Fruit fly (Drosophila melanogaster): ENCODE data around the gene CG15536.

Gene CG15536

DNA sequence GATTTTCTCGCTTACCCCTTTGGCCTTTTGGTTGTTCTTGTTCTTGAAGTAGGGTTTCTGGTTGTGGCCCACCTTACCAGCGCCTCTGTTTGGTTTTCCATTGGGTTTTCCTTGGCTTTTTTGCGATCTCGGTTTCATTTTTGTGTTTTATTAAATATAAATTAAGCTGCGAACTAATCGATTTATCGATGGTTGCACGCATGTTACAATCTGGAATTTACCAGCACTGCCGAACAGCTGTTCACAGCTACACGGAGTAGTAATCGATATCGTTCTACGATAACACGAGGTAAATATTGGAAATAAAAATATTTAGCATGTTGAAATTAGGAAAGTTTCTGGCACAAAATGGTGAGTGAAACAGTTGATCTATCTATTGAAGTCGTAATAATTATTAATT, 1.3 kb downstream of the CG15536 start, which contains the start of the genes CG15535 and mRpS18C:
TSS of gene CG15535 (minus strand) at position 235 of the 400 bp plus-strand sequence.
TSS of gene mRpS18C (plus strand) at position 280 of the 400 bp plus-strand sequence.
- TF ChIP-seq pan (optimal IDR thresholded peaks at IDR 0.05) (no peak), EcR (GFP tag; optimal IDR thresholded peaks at IDR 0.05) (no peak), Dll (optimal IDR thresholded peaks at IDR 0.05) (no peak), psq (optimal IDR thresholded peaks at IDR 0.05) (no peak), CG8478 (optimal IDR thresholded peaks at IDR 0.05) (no peak), usp (GFP tag; optimal IDR thresholded peaks at IDR 0.05) (no peak)

DNA sequence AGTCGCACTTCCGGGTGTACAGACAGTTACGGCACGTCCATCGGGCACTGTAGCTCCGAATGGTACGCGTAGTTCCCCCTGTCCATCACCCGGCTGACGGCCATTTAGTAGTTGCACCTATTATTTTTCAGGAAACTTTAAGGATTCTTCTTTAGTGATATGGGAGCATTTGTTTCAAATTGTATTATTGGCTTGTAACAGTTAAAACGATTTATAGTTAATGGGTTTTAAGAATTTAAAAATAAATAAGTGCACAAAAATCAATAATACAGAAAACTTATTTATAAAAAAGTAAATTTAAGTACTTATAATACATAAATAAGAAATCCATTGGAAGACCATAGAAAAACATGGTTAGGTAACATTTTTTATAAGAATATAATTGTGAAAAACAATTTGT, 2.1 kb downstream of the CG15536 start, which contains the start of the genes CG2217 and CG42740:
TSS of gene CG2217 (minus strand) at position 101 of the 400 bp plus-strand sequence.
TSS of gene CG42740 (minus strand) at position 101 of the 400 bp plus-strand sequence.
- no peak for TF ChIP-seq usp (GFP tag; optimal IDR thresholded peaks at IDR 0.05)
- TF ChIP-seq Dll (optimal IDR thresholded peaks at IDR 0.05) = no peak
- no peak for TF ChIP-seq psq (optimal IDR thresholded peaks at IDR 0.05)
- TF ChIP-seq CG8478 (optimal IDR thresholded peaks at IDR 0.05) = no peak
- no peak for TF ChIP-seq pan (optimal IDR thresholded peaks at IDR 0.05)

DNA sequence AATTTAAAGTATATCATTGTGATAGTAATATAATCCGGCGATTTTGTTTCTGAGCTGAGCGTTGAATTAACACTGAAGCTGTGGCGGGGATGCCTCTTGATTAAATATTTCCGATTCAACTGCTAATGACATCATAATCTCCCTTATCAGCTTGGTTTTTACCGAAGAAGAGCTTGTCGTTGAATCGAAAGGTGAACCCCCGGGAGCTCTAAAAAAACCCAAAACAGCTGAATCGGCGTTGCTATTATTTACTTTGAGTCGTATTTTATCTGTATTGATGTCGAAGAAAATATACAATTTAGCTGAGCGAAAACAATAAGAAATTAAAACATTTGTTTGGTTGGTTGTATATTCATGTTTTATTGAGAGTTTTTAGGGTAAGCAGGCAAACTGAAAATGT, 5.7 kb downstream of the CG15536 start:
- TF ChIP-seq psq (optimal IDR thresholded peaks at IDR 0.05) (no peak), usp (GFP tag; optimal IDR thresholded peaks at IDR 0.05) (no peak), CG8478 (optimal IDR thresholded peaks at IDR 0.05) (no peak), Dll (optimal IDR thresholded peaks at IDR 0.05) (no peak), pan (optimal IDR thresholded peaks at IDR 0.05) (no peak), EcR (GFP tag; optimal IDR thresholded peaks at IDR 0.05) (no peak)

DNA sequence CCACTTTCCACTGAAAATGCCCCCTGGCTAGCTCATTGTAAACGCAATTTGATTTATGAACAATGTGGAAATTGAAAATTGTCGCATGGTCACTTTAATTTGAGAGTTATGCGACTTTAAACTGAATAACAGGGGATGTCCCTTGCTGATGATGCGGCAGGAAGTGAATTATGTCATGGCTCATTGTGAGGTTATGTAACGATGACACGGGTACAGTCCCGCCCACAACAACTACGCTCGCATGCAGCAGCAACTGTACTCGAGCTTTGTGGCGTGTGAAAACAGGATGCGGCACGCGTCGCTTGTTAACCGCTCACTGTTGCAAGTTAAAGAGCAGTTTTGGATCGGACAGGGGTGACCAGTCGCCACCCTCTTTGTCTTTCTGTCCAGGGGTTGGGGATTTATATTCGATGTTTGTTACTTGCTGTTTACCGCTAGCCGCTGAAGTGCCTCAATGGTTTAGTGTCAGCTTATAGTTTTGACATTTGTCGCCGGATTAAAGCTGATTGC, 8.1 kb downstream of the CG15536 start:
- TF ChIP-seq CG8478 (optimal IDR thresholded peaks at IDR 0.05) (no peak), Dll (optimal IDR thresholded peaks at IDR 0.05) (no peak), EcR (GFP tag; optimal IDR thresholded peaks at IDR 0.05) (no peak)

DNA sequence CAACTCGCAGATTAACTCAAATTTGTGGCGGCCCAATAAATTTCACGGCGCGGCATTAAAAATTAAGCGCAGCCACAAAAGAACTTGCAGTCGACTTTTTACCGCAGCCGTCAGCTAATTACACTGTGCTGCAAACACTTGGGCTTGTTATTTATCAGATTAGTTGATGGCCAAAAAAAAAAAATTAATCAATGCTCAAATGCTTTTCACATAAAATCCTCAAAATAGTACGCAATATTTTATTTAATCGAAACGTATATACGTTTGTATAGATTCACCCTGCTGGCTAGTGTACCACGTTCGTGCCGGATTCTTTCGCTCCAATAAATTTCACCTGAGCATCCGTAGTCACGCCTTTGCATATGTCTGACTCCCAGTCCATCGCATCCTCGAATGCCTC, 11.2 kb downstream of the CG15536 start:
- TF ChIP-seq psq (optimal IDR thresholded peaks at IDR 0.05) = no peak
- TF ChIP-seq EcR (GFP tag; optimal IDR thresholded peaks at IDR 0.05) = no peak
- TF ChIP-seq usp (GFP tag; optimal IDR thresholded peaks at IDR 0.05) = no peak
- no peak for TF ChIP-seq CG8478 (optimal IDR thresholded peaks at IDR 0.05)
- TF ChIP-seq pan (optimal IDR thresholded peaks at IDR 0.05) = no peak
- no peak for TF ChIP-seq Dll (optimal IDR thresholded peaks at IDR 0.05)

DNA sequence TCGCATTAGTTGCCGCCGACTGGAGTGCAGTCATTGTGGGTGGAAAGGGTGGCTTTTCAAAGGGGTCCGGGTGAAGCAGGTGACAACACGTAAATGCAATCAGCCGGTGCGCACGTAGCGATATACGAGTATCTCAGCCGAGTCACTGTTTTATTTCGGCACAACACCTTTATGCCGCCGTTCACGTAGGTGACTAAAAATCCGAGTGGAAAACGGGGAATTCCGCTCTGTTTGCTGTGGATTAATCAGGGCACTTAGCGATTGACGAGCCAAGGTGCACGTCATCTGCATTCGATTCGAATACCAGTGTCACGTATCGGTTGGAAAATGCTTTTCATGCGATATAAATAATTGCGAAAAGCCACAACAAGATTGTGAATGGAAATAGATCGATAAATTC, 18.5 kb downstream of the CG15536 start:
- TF ChIP-seq EcR (GFP tag; optimal IDR thresholded peaks at IDR 0.05) (no peak), pan (optimal IDR thresholded peaks at IDR 0.05) (no peak), Dll (optimal IDR thresholded peaks at IDR 0.05) (no peak), CG8478 (optimal IDR thresholded peaks at IDR 0.05) (no peak), usp (GFP tag; optimal IDR thresholded peaks at IDR 0.05) (no peak), psq (optimal IDR thresholded peaks at IDR 0.05) (no peak)

DNA sequence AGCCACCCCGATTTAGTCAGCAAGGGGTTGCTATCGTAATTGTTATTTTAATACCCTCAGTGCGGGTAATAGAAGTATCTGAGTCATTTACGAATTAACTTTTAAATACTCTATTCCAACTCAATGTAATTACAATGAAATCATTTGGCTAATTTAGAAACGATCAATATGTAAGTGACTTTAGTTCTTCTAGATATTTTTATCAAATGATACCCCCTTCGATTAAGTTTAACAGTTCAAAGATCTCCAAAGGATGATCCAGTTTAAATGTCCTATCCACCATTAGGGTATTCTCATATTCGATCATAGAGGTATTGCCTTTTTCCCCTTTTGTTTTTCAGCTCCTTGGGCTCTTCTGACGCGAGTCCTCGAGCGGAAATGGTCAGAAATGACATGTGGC, 31.1 kb downstream of the CG15536 start:
- TF ChIP-seq Dll (optimal IDR thresholded peaks at IDR 0.05) = no peak
- no peak for TF ChIP-seq psq (optimal IDR thresholded peaks at IDR 0.05)
- TF ChIP-seq pan (optimal IDR thresholded peaks at IDR 0.05) = no peak
- no peak for TF ChIP-seq usp (GFP tag; optimal IDR thresholded peaks at IDR 0.05)
- TF ChIP-seq EcR (GFP tag; optimal IDR thresholded peaks at IDR 0.05) = no peak
- no peak for TF ChIP-seq CG8478 (optimal IDR thresholded peaks at IDR 0.05)

DNA sequence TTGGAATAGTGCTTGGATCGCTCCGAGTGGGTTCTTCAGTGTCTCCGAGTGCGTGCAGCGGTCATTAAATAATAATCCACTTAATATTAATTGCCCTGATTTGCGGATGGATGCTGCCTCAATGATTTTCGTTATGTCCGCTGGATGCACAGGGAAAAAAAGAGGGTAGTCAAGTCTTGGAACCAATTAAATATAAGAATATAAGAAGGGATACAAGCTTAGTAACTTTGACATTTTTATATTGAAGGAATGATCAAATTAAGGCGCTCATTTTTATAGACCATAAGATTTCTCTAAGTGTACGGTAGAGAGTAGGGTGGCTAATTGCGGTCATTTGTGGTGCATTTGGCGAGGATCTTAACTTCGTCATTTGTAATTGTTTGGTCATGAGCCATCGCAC, 33.0 kb downstream of the CG15536 start:
- TF ChIP-seq EcR (GFP tag; optimal IDR thresholded peaks at IDR 0.05) = no peak
- no peak for TF ChIP-seq CG8478 (optimal IDR thresholded peaks at IDR 0.05)
- TF ChIP-seq usp (GFP tag; optimal IDR thresholded peaks at IDR 0.05) = no peak
- no peak for TF ChIP-seq Dll (optimal IDR thresholded peaks at IDR 0.05)
- no peak for TF ChIP-seq psq (optimal IDR thresholded peaks at IDR 0.05)
- no peak for TF ChIP-seq pan (optimal IDR thresholded peaks at IDR 0.05)

DNA sequence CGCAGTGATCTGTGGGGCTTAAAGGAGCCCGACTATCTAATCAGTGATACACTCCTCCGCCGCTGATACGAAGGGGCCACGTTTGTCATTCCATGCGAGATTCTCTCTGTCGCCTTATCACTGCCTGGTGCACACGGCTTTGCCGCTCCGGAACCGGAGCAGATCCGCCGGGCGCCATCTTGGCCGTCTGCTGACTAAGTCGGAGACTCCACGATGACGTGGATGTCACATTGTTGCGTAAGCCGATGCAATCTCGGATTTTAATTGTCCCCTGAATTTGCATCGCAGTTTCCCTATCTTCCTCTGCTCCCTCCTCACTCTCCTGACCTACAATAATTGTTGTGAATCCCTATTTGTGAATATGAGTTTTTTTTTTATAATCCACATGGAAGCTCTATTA, 33.9 kb downstream of the CG15536 start:
- no peak for TF ChIP-seq usp (GFP tag; optimal IDR thresholded peaks at IDR 0.05)
- no peak for TF ChIP-seq psq (optimal IDR thresholded peaks at IDR 0.05)
- no peak for TF ChIP-seq CG8478 (optimal IDR thresholded peaks at IDR 0.05)
- TF ChIP-seq Dll (optimal IDR thresholded peaks at IDR 0.05) = no peak

DNA sequence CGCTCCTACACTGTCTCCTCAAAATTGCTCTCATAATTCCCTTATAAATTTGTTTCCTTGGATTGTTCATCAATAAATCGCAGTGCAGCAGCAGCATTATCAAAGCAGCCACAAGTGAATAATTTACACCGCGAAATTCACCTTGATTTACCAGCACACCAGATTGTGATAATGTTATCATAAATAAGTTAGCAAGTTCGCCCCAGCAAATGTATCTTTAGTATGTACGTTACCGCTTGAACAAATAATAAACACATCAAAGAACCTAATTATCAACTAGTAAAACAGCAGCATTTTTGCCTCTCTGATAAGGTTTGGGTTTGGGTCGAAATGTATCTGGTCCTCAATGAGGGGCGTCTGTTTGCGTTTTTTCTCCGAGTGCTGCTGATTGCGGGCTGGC, 34.7 kb downstream of the CG15536 start:
- TF ChIP-seq usp (GFP tag; optimal IDR thresholded peaks at IDR 0.05) (no peak), CG8478 (optimal IDR thresholded peaks at IDR 0.05) (no peak), pan (optimal IDR thresholded peaks at IDR 0.05) (no peak), psq (optimal IDR thresholded peaks at IDR 0.05) (no peak)

DNA sequence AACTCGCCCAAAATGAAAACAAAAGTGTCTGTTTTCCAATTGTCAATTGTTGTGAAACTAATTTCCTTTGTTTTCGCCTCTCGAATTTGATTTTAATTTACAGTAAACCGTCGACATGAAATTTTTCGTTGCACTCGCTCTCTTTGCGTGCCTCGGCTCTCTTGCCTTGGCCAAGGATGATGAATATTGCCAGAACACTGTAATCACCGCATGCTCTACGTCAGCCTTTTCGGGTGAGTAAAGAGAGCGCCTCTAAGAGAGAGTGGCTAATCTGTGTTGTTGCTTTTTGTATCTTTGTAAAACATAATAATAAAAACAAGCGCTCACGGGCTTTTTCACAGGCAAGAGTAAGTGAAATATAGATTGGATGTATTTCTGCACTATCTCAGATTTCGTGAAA, 35.9 kb downstream of the CG15536 start:
- TF ChIP-seq psq (optimal IDR thresholded peaks at IDR 0.05) = no peak
- TF ChIP-seq pan (optimal IDR thresholded peaks at IDR 0.05) = no peak
- TF ChIP-seq Dll (optimal IDR thresholded peaks at IDR 0.05) = no peak
- TF ChIP-seq EcR (GFP tag; optimal IDR thresholded peaks at IDR 0.05) = no peak
- no peak for TF ChIP-seq usp (GFP tag; optimal IDR thresholded peaks at IDR 0.05)
- TF ChIP-seq CG8478 (optimal IDR thresholded peaks at IDR 0.05) = no peak

DNA sequence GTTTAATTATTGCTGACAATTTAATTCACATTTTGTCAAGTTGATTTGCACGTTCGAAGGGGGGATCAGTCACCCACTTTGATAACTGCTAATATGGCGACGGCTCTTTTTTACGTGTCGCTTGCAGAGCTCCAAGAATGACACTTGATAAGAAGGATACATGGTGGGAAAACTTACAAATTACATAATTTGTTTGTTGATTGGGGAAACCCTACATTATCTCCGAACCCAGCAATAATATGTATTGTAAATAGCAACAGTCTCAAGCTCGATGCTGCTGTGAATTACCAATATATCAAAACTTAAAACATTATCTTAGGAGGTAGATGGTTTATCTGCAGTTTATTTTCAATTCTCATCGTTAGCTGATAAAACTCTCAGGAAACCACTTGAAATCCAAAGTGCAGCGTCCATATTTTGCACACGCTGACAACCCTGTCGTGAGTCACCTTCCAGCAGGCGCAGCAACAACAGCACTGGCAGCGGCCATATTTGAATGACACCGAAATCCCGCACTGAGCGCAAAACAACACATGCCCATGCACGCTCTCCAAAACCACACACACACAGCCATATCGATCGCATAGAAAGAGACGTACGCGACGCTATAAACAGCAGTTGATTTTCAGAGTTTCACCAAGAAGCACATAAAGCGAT, 36.6 kb downstream of the CG15536 start:
- TF ChIP-seq pan (optimal IDR thresholded peaks at IDR 0.05) = no peak
- no peak for TF ChIP-seq EcR (GFP tag; optimal IDR thresholded peaks at IDR 0.05)
- TF ChIP-seq psq (optimal IDR thresholded peaks at IDR 0.05) = no peak
- no peak for TF ChIP-seq CG8478 (optimal IDR thresholded peaks at IDR 0.05)
- TF ChIP-seq usp (GFP tag; optimal IDR thresholded peaks at IDR 0.05) = no peak
- TF ChIP-seq Dll (optimal IDR thresholded peaks at IDR 0.05) = no peak
